Worm (Caenorhabditis elegans) whole organism, L3 larva: ENCODE data around the gene patr-1.

Source experiments
- R02D3.7 ChIP-seq: fragments of 150-350 bp; optimal IDR thresholded peaks from 2 replicates; lab custom pipeline; 2014; ENCODE audit warnings: missing biosample characterization, missing genetic modification characterization
- ZK546.5 ChIP-seq: sonication (generic microtip); optimal IDR thresholded peaks from 2 replicates; lab custom pipeline; 2017; ENCODE audit warnings: missing biosample characterization, missing genetic modification characterization
- ama-1 ChIP-seq: fragments of 150-350 bp; optimal IDR thresholded peaks from 2 replicates; lab custom pipeline; 2018
- ceh-16 ChIP-seq: sonication (generic microtip); optimal IDR thresholded peaks from 2 replicates; lab custom pipeline; 2017; ENCODE audit warnings: missing biosample characterization, missing genetic modification characterization
- ceh-28 ChIP-seq: fragments of 150-350 bp; optimal IDR thresholded peaks from 2 replicates; lab custom pipeline; 2014; ENCODE audit warnings: missing biosample characterization, missing genetic modification reagents, missing genetic modification characterization
- ceh-82 ChIP-seq: fragments of 150-350 bp; optimal IDR thresholded peaks from 2 replicates; lab custom pipeline; 2014; ENCODE audit warnings: missing biosample characterization, missing genetic modification characterization
- ceh-9 ChIP-seq: sonication (generic microtip); optimal IDR thresholded peaks from 2 replicates; lab custom pipeline; 2018; ENCODE audit warnings: missing biosample characterization, missing genetic modification characterization
- daf-12 ChIP-seq: fragments of 150-350 bp; optimal IDR thresholded peaks from 2 replicates; lab custom pipeline; 2014; ENCODE audit warnings: missing biosample characterization, missing genetic modification reagents, missing genetic modification characterization
- egl-27 ChIP-seq: sonication (generic microtip); optimal IDR thresholded peaks from 4 replicates; lab custom pipeline; 2017; ENCODE audit warnings: missing biosample characterization, missing genetic modification reagents, missing genetic modification characterization
- egl-5 ChIP-seq: fragments of 150-350 bp; optimal IDR thresholded peaks from 2 replicates; lab custom pipeline; 2017; ENCODE audit warnings: missing biosample characterization, missing genetic modification reagents, missing genetic modification characterization, inconsistent platforms
- elt-1 ChIP-seq: fragments of 150-350 bp; optimal IDR thresholded peaks from 2 replicates; lab custom pipeline; 2014; ENCODE audit warnings: missing biosample characterization, missing genetic modification characterization
- elt-2 ChIP-seq: sonication (generic microtip); optimal IDR thresholded peaks from 2 replicates; lab custom pipeline; 2016; ENCODE audit warnings: missing genetic modification reagents, mild to moderate bottlenecking, missing genetic modification characterization, missing compliant biosample characterization
- elt-3 ChIP-seq, 3 experiments: fragments of 150-350 bp in 1 of 3; sonication (generic microtip) in 2 of 3; optimal IDR thresholded peaks; 2 replicates in 2 of 3; 4 replicates in 1 of 3; lab custom pipeline; 2014 to 2017; ENCODE audit warnings: missing biosample characterization in 3 of 3, missing genetic modification characterization in 3 of 3
- eor-1 ChIP-seq, 2 experiments: fragments of 150-350 bp; optimal IDR thresholded peaks; 2 replicates each; lab custom pipeline; 2014 to 2018; ENCODE audit warnings: missing biosample characterization in 2 of 2, missing genetic modification characterization in 2 of 2
- fkh-10 ChIP-seq: sonication (generic microtip); optimal IDR thresholded peaks from 2 replicates; lab custom pipeline; 2017; ENCODE audit warnings: missing biosample characterization, missing genetic modification reagents, missing genetic modification characterization
- fos-1 ChIP-seq: fragments of 150-350 bp; optimal IDR thresholded peaks from 2 replicates; lab custom pipeline; 2014; ENCODE audit warnings: missing biosample characterization, missing genetic modification characterization
- hmg-11 ChIP-seq: sonication (generic microtip); optimal IDR thresholded peaks from 2 replicates; lab custom pipeline; 2016; ENCODE audit warnings: missing genetic modification characterization, missing compliant biosample characterization
- jun-1 ChIP-seq: fragments of 150-350 bp; optimal IDR thresholded peaks from 2 replicates; lab custom pipeline; 2014; ENCODE audit warnings: missing biosample characterization, missing genetic modification reagents, missing genetic modification characterization
- lin-15B ChIP-seq: fragments of 150-350 bp; optimal IDR thresholded peaks from 2 replicates; lab custom pipeline; 2014; ENCODE audit warnings: missing biosample characterization, missing genetic modification characterization
- lin-39 ChIP-seq: fragments of 150-350 bp; optimal IDR thresholded peaks from 2 replicates; lab custom pipeline; 2018; ENCODE audit warnings: missing biosample characterization, missing genetic modification reagents, missing genetic modification characterization
- lsy-12 ChIP-seq: sonication (generic microtip); optimal IDR thresholded peaks from 2 replicates; lab custom pipeline; 2016; ENCODE audit warnings: mild to moderate bottlenecking, missing genetic modification characterization, missing compliant biosample characterization
- mdl-1 ChIP-seq: fragments of 150-350 bp; optimal IDR thresholded peaks from 2 replicates; lab custom pipeline; 2014; ENCODE audit warnings: missing biosample characterization, missing genetic modification characterization
- mml-1 ChIP-seq: fragments of 150-350 bp; sonication (generic microtip); optimal IDR thresholded peaks from 3 replicates; lab custom pipeline; 2014; ENCODE audit warnings: missing biosample characterization, missing genetic modification characterization
- nfya-1 ChIP-seq: sonication (generic microtip); optimal IDR thresholded peaks from 2 replicates; lab custom pipeline; 2017; ENCODE audit warnings: missing genetic modification characterization, mild to moderate bottlenecking, missing compliant biosample characterization, antibody characterized with exemption, moderate library complexity; ENCODE audit not compliant: insufficient read depth
- nhr-11 ChIP-seq: fragments of 150-350 bp; optimal IDR thresholded peaks from 2 replicates; lab custom pipeline; 2014; ENCODE audit warnings: missing biosample characterization, missing genetic modification characterization
- nhr-12 ChIP-seq: fragments of 150-350 bp; optimal IDR thresholded peaks from 2 replicates; lab custom pipeline; 2014; ENCODE audit warnings: missing biosample characterization, missing genetic modification characterization
- nhr-23 ChIP-seq: fragments of 150-350 bp; optimal IDR thresholded peaks from 2 replicates; lab custom pipeline; 2014; ENCODE audit warnings: missing biosample characterization, missing genetic modification reagents, missing genetic modification characterization
- nhr-25 ChIP-seq: sonication (generic microtip); optimal IDR thresholded peaks from 2 replicates; lab custom pipeline; 2017; ENCODE audit warnings: missing biosample characterization, missing genetic modification characterization
- nhr-28 ChIP-seq: fragments of 150-350 bp; optimal IDR thresholded peaks from 2 replicates; lab custom pipeline; 2014; ENCODE audit warnings: missing biosample characterization, missing genetic modification characterization
- nhr-43 ChIP-seq: sonication (generic microtip); optimal IDR thresholded peaks from 2 replicates; lab custom pipeline; 2016; ENCODE audit warnings: mild to moderate bottlenecking, missing genetic modification characterization, missing compliant biosample characterization; ENCODE audit not compliant: poor library complexity, severe bottlenecking
- nhr-76 ChIP-seq: fragments of 150-350 bp; sonication (generic microtip); optimal IDR thresholded peaks from 5 replicates; lab custom pipeline; 2014; ENCODE audit warnings: missing biosample characterization, missing genetic modification characterization
- pha-4 ChIP-seq: fragments of 150-350 bp; optimal IDR thresholded peaks from 2 replicates; lab custom pipeline; 2014; ENCODE audit warnings: missing biosample characterization, missing genetic modification reagents, missing genetic modification characterization
- pqm-1 ChIP-seq: fragments of 150-350 bp; optimal IDR thresholded peaks from 2 replicates; lab custom pipeline; 2017; ENCODE audit warnings: missing biosample characterization, missing genetic modification characterization, inconsistent platforms
- sea-2 ChIP-seq: fragments of 150-350 bp; sonication (generic microtip); optimal IDR thresholded peaks from 4 replicates; lab custom pipeline; 2014; ENCODE audit warnings: missing biosample characterization, missing genetic modification reagents, missing genetic modification characterization
- skn-1 ChIP-seq: fragments of 150-350 bp; optimal IDR thresholded peaks from 2 replicates; lab custom pipeline; 2014; ENCODE audit warnings: missing biosample characterization, missing genetic modification characterization
- tbx-2 ChIP-seq: sonication (generic microtip); optimal IDR thresholded peaks from 2 replicates; lab custom pipeline; 2016; ENCODE audit warnings: mild to moderate bottlenecking, missing genetic modification characterization, missing compliant biosample characterization
- unc-39 ChIP-seq: sonication (generic microtip); optimal IDR thresholded peaks from 4 replicates; lab custom pipeline; 2017; ENCODE audit warnings: missing biosample characterization, missing genetic modification characterization
- zag-1 ChIP-seq: fragments of 150-350 bp; optimal IDR thresholded peaks from 2 replicates; lab custom pipeline; 2014; ENCODE audit warnings: missing biosample characterization, missing genetic modification characterization
- ztf-11 ChIP-seq: fragments of 150-350 bp; optimal IDR thresholded peaks from 2 replicates; lab custom pipeline; 2014; ENCODE audit warnings: missing biosample characterization, missing genetic modification characterization
- ztf-4 ChIP-seq: fragments of 150-350 bp; optimal IDR thresholded peaks from 2 replicates; lab custom pipeline; 2014; ENCODE audit warnings: missing biosample characterization, missing genetic modification characterization

The patr-1 gene

DNA sequence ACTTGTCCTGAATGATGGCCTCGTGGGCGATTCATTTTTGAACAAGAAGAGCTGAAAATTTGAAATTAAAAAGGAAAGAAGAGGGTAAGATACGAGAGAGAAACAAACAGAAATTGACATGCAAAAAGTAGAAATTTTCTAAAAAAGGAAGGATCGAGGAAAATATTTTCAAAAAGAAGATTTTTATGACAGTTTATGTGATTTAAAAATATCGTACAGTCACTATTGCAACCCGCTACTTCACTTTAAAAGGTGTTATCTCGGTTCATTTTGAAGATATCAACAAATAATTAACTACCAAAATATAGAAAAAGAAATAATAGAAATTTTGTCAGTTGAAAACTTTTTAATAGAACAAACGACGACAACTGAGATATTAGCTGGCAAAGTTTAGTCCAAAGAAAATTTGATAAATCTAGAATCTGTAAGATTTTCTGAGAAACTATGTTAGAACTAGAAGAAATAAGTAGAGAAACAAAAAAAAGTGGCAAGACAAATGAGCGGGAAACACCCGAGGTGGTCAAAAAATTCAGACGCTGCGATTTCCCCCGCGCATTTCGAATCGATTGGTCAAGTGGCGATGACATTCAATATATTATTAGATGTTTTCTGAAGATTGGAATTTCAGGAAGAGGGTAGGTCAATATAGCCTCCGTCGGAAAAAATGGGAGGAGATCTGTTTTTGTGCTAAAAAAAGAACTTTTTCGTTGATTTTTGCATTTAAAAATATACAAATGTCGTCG lies 46.0 kb upstream of the patr-1 start, which contains the start of gene Y6D1A.1:
Gene Y6D1A.1, minus strand, starts transcription at position 51 of the 743 bp plus-strand sequence.
- TF ChIP-seq ztf-4: no peak
- TF ChIP-seq eor-1 (tag; optimal IDR thresholded peaks at IDR 0.05; lab: Kevin White, UChicago): no peak
- TF ChIP-seq egl-5 (tag; lab: Kevin White, UChicago): no peak
- no peak for TF ChIP-seq ceh-28 (tag; lab: Kevin White, UChicago)
- no peak for TF ChIP-seq ceh-16
- TF ChIP-seq fkh-10 (GFP tag; lab: Kevin White, UChicago): no peak

ce11 chrII:11819824-11820223 lies 42.1 kb upstream of the patr-1 start, which contains the start of gene Y6D1A.2:
Gene Y6D1A.2 (minus strand): TSS chrII:11819924.
- peak; percentile 33 for TF ChIP-seq nhr-25 (tag; lab: Kevin White, UChicago)
- no peak for TF ChIP-seq jun-1 (tag; lab: Kevin White, UChicago)

DNA sequence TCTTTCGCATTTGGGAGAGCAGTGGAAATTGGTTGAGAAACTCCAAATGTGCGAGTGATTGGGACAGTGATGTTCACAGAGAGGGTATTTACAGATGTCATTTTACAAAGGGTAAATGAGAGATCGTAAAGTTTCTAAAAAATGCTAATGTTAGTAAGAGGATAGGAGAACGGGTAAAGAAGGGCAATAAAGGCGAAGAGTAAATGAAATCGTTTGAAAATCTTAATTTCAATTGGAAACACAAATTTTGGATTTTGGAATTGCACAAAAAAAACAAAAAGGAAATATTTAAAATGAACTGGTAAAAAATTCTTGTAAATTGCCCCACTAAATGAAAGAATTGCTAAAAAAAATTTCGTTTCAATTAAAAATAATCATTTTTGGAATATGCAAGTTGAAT lies 38.7 kb upstream of the patr-1 start, which contains the start of gene pap-3:
Gene pap-3, minus strand, starts transcription at position 101 of the 400 bp plus-strand sequence.
- no peak for TF ChIP-seq egl-27

- TF ChIP-seq ceh-9 (tag; lab: Kevin White, UChicago) (no peak), lin-39 (tag; lab: Kevin White, UChicago) (no peak), R02D3.7 (tag; lab: Kevin White, UChicago) (no peak), unc-39 (tag; lab: Kevin White, UChicago) (no peak), nhr-23 (tag; lab: Kevin White, UChicago) (no peak), egl-5 (tag; lab: Kevin White, UChicago) (no peak), nhr-76 (no peak), fkh-10 (GFP tag; lab: Kevin White, UChicago) (no peak), nhr-11 (tag; lab: Kevin White, UChicago) (no peak), zag-1 (tag; lab: Kevin White, UChicago) (no peak), lsy-12 (no peak), ztf-4 (no peak), mml-1 (tag; lab: Kevin White, UChicago) (no peak), ama-1 (lab: Kevin White, UChicago) (no peak), sea-2 (GFP tag; lab: Kevin White, UChicago) (no peak), nhr-25 (tag; lab: Kevin White, UChicago) (no peak), ceh-28 (tag; lab: Kevin White, UChicago) (no peak), elt-1 (tag; lab: Kevin White, UChicago) (no peak), daf-12 (tag; lab: Kevin White, UChicago) (no peak), jun-1 (tag; lab: Kevin White, UChicago) (no peak)
These were observed 38.3 kb upstream of the patr-1 start for ce11 chrII:11816014-11816413.

DNA sequence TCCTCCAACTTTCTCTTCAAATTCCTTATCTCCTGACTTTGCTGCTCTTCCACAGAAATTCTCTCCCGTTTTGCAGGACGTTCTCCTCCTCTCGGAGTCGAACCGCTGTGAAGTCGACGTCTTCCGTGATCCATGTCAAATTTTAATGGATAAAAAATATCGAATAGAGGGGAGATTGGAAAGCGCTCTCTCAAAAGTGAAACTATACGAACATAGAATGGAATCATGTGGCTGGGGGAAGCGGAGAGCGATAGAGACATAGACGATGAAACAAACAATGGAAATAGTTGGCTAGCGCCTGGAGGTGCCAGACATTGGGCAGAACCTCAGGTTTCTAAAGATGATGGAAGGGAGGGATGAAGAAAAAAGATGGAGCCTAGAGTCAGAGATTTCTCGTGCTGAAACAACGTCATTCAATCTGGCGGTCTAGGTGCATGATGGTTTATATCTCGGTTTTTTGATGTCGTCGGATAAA lies 36.2 kb upstream of the patr-1 start, which contains the start of gene F43G6.8:
Gene F43G6.8, minus strand, starts transcription at position 198 of the 475 bp plus-strand sequence.
- TF ChIP-seq nhr-25 (tag; lab: Kevin White, UChicago) (peak; percentile 13), unc-39 (tag; lab: Kevin White, UChicago) (no peak), ceh-9 (tag; lab: Kevin White, UChicago) (no peak), fos-1 (tag; lab: Kevin White, UChicago) (no peak), pha-4 (tag; lab: Kevin White, UChicago) (no peak), ceh-82 (tag; lab: Kevin White, UChicago) (no peak), skn-1 (no peak), ZK546.5 (tag; lab: Kevin White, UChicago) (no peak), lin-15B (peak; percentile 11), nfya-1 (tag; lab: Kevin White, UChicago) (peak; percentile 72), hmg-11 (tag; lab: Kevin White, UChicago) (no peak), ztf-11 (no peak), pqm-1 (peak; percentile 14), zag-1 (tag; lab: Kevin White, UChicago) (no peak), mdl-1 (tag; lab: Kevin White, UChicago) (no peak), ama-1 (lab: Kevin White, UChicago) (no peak), nhr-12 (tag; lab: Kevin White, UChicago) (no peak), nhr-76 (no peak), ztf-4 (no peak), nhr-28 (no peak), lsy-12 (no peak), sea-2 (GFP tag; lab: Kevin White, UChicago) (no peak), elt-2 (peak; percentile 30), mml-1 (tag; lab: Kevin White, UChicago) (no peak), nhr-43 (tag; lab: Kevin White, UChicago) (no peak), ceh-16 (no peak), egl-5 (tag; lab: Kevin White, UChicago) (no peak), lin-39 (tag; lab: Kevin White, UChicago) (peak; percentile 11), jun-1 (tag; lab: Kevin White, UChicago) (no peak), elt-3 (tag; optimal IDR thresholded peaks at IDR 0.05; lab: Kevin White, UChicago) (no peak), daf-12 (tag; lab: Kevin White, UChicago) (no peak), fkh-10 (GFP tag; lab: Kevin White, UChicago) (no peak), tbx-2 (no peak), nhr-23 (tag; lab: Kevin White, UChicago) (peak; percentile 35)
